Worm (Caenorhabditis elegans) whole organism, L3 larva: ENCODE results near the gene F52H2.15.

Experiments
- aly-2 ChIP-seq: fragments of 150-350 bp; optimal IDR thresholded peaks from 2 replicates; lab custom pipeline; 2014; ENCODE audit warnings: missing biosample characterization, missing genetic modification characterization
- ceh-28 ChIP-seq: fragments of 150-350 bp; optimal IDR thresholded peaks from 2 replicates; lab custom pipeline; 2014; ENCODE audit warnings: missing biosample characterization, missing genetic modification reagents, missing genetic modification characterization
- egl-5 ChIP-seq: fragments of 150-350 bp; optimal IDR thresholded peaks from 2 replicates; lab custom pipeline; 2017; ENCODE audit warnings: missing biosample characterization, missing genetic modification reagents, missing genetic modification characterization, inconsistent platforms
- elt-1 ChIP-seq: fragments of 150-350 bp; optimal IDR thresholded peaks from 2 replicates; lab custom pipeline; 2014; ENCODE audit warnings: missing biosample characterization, missing genetic modification characterization
- elt-2 ChIP-seq: sonication (generic microtip); optimal IDR thresholded peaks from 2 replicates; lab custom pipeline; 2016; ENCODE audit warnings: missing genetic modification reagents, mild to moderate bottlenecking, missing genetic modification characterization, missing compliant biosample characterization
- elt-3 ChIP-seq, 3 experiments: fragments of 150-350 bp in 1 of 3; sonication (generic microtip) in 2 of 3; optimal IDR thresholded peaks; 2 replicates in 2 of 3; 4 replicates in 1 of 3; lab custom pipeline; 2014 to 2017; ENCODE audit warnings: missing biosample characterization in 3 of 3, missing genetic modification characterization in 3 of 3
- eor-1 ChIP-seq, 2 experiments: fragments of 150-350 bp; optimal IDR thresholded peaks; 2 replicates each; lab custom pipeline; 2014 to 2018; ENCODE audit warnings: missing biosample characterization in 2 of 2, missing genetic modification characterization in 2 of 2
- fkh-10 ChIP-seq: sonication (generic microtip); optimal IDR thresholded peaks from 2 replicates; lab custom pipeline; 2017; ENCODE audit warnings: missing biosample characterization, missing genetic modification reagents, missing genetic modification characterization
- fkh-2 ChIP-seq: fragments of 150-350 bp; optimal IDR thresholded peaks from 2 replicates; lab custom pipeline; 2014; ENCODE audit warnings: missing biosample characterization, missing genetic modification reagents, missing genetic modification characterization
- fos-1 ChIP-seq: fragments of 150-350 bp; optimal IDR thresholded peaks from 2 replicates; lab custom pipeline; 2014; ENCODE audit warnings: missing biosample characterization, missing genetic modification characterization
- hmg-11 ChIP-seq: sonication (generic microtip); optimal IDR thresholded peaks from 2 replicates; lab custom pipeline; 2016; ENCODE audit warnings: missing genetic modification characterization, missing compliant biosample characterization
- jun-1 ChIP-seq: fragments of 150-350 bp; optimal IDR thresholded peaks from 2 replicates; lab custom pipeline; 2014; ENCODE audit warnings: missing biosample characterization, missing genetic modification reagents, missing genetic modification characterization
- lin-15B ChIP-seq: fragments of 150-350 bp; optimal IDR thresholded peaks from 2 replicates; lab custom pipeline; 2014; ENCODE audit warnings: missing biosample characterization, missing genetic modification characterization
- lsy-12 ChIP-seq: sonication (generic microtip); optimal IDR thresholded peaks from 2 replicates; lab custom pipeline; 2016; ENCODE audit warnings: mild to moderate bottlenecking, missing genetic modification characterization, missing compliant biosample characterization
- mdl-1 ChIP-seq: fragments of 150-350 bp; optimal IDR thresholded peaks from 2 replicates; lab custom pipeline; 2014; ENCODE audit warnings: missing biosample characterization, missing genetic modification characterization
- mml-1 ChIP-seq: fragments of 150-350 bp; sonication (generic microtip); optimal IDR thresholded peaks from 3 replicates; lab custom pipeline; 2014; ENCODE audit warnings: missing biosample characterization, missing genetic modification characterization
- nfya-1 ChIP-seq: sonication (generic microtip); optimal IDR thresholded peaks from 2 replicates; lab custom pipeline; 2017; ENCODE audit warnings: missing genetic modification characterization, mild to moderate bottlenecking, missing compliant biosample characterization, antibody characterized with exemption, moderate library complexity; ENCODE audit not compliant: insufficient read depth
- nhr-11 ChIP-seq: fragments of 150-350 bp; optimal IDR thresholded peaks from 2 replicates; lab custom pipeline; 2014; ENCODE audit warnings: missing biosample characterization, missing genetic modification characterization
- nhr-237 ChIP-seq: fragments of 150-350 bp; optimal IDR thresholded peaks from 2 replicates; lab custom pipeline; 2014; ENCODE audit warnings: missing biosample characterization, missing genetic modification characterization
- nhr-25 ChIP-seq: sonication (generic microtip); optimal IDR thresholded peaks from 2 replicates; lab custom pipeline; 2017; ENCODE audit warnings: missing biosample characterization, missing genetic modification characterization
- nhr-28 ChIP-seq: fragments of 150-350 bp; optimal IDR thresholded peaks from 2 replicates; lab custom pipeline; 2014; ENCODE audit warnings: missing biosample characterization, missing genetic modification characterization
- nhr-43 ChIP-seq: sonication (generic microtip); optimal IDR thresholded peaks from 2 replicates; lab custom pipeline; 2016; ENCODE audit warnings: mild to moderate bottlenecking, missing genetic modification characterization, missing compliant biosample characterization; ENCODE audit not compliant: poor library complexity, severe bottlenecking
- nhr-67 ChIP-seq: fragments of 150-350 bp; optimal IDR thresholded peaks from 2 replicates; lab custom pipeline; 2014; ENCODE audit warnings: missing biosample characterization, missing genetic modification characterization
- nhr-76 ChIP-seq: fragments of 150-350 bp; sonication (generic microtip); optimal IDR thresholded peaks from 5 replicates; lab custom pipeline; 2014; ENCODE audit warnings: missing biosample characterization, missing genetic modification characterization
- nhr-77 ChIP-seq: fragments of 150-350 bp; optimal IDR thresholded peaks from 2 replicates; lab custom pipeline; 2014; ENCODE audit warnings: missing biosample characterization, missing genetic modification characterization
- pha-4 ChIP-seq: fragments of 150-350 bp; optimal IDR thresholded peaks from 2 replicates; lab custom pipeline; 2014; ENCODE audit warnings: missing biosample characterization, missing genetic modification reagents, missing genetic modification characterization
- pqm-1 ChIP-seq: fragments of 150-350 bp; optimal IDR thresholded peaks from 2 replicates; lab custom pipeline; 2017; ENCODE audit warnings: missing biosample characterization, missing genetic modification characterization, inconsistent platforms
- sea-2 ChIP-seq: fragments of 150-350 bp; sonication (generic microtip); optimal IDR thresholded peaks from 4 replicates; lab custom pipeline; 2014; ENCODE audit warnings: missing biosample characterization, missing genetic modification reagents, missing genetic modification characterization
- skn-1 ChIP-seq: fragments of 150-350 bp; optimal IDR thresholded peaks from 2 replicates; lab custom pipeline; 2014; ENCODE audit warnings: missing biosample characterization, missing genetic modification characterization
- unc-39 ChIP-seq: sonication (generic microtip); optimal IDR thresholded peaks from 4 replicates; lab custom pipeline; 2017; ENCODE audit warnings: missing biosample characterization, missing genetic modification characterization
- zag-1 ChIP-seq: fragments of 150-350 bp; optimal IDR thresholded peaks from 2 replicates; lab custom pipeline; 2014; ENCODE audit warnings: missing biosample characterization, missing genetic modification characterization
- ztf-11 ChIP-seq: fragments of 150-350 bp; optimal IDR thresholded peaks from 2 replicates; lab custom pipeline; 2014; ENCODE audit warnings: missing biosample characterization, missing genetic modification characterization
- ztf-4 ChIP-seq: fragments of 150-350 bp; optimal IDR thresholded peaks from 2 replicates; lab custom pipeline; 2014; ENCODE audit warnings: missing biosample characterization, missing genetic modification characterization

Gene F52H2.15

DNA sequence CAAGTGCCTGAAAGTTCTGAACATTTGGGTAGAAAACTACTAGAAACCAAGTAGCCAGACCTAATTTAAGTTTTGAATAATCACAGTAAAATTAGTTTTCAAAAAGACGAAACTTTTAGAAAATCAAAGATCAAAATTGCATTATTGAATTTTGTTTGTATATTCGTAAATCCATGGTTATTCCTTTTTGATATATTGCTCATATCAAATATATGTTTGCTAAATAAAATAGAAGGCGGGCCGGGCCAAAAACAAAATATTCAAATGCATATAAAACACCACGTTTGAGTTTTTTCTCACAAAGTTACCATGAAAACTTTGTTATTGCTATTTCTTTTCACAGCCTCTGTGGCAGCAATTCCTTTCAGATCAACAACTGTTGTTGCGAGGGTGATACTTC is 12.3 kb downstream of the F52H2.15 start, which contains the start of gene ttr-42:
ttr-42 (plus strand) TSS at position 301 of the 400 bp plus-strand sequence.
- TF ChIP-seq elt-1 (no peak), lin-15B (no peak), ztf-11 (tag; lab: Kevin White, UChicago) (no peak), pqm-1 (tag; lab: Kevin White, UChicago) (no peak), elt-3 (tag; optimal IDR thresholded peaks at IDR 0.05; lab: Kevin White, UChicago) (no peak), nhr-77 (tag; lab: Kevin White, UChicago) (no peak), nhr-76 (tag; lab: Kevin White, UChicago) (no peak), sea-2 (no peak), fos-1 (tag; lab: Kevin White, UChicago) (no peak), mml-1 (no peak), nhr-237 (tag; lab: Kevin White, UChicago) (no peak)

DNA sequence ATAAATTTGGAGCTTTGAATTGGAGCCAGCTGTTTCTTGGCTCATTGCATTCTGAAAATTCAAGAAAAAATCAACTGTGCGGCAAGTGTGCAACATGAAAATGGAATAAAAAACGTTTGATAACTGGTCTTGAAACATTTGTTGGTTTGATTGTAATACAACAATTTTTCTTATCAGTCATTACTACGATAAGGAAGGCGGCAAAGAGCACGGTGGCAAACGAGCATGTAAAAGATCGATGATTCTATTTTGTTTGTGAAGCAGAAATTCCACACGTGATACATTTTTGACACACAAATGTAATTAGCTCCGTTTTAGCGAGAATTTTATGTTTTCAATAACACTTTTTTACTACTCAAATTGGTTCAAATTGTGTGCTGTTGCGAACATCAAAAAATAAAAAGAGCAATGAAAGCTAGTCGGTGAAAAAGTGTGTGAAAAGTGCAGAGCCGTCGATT is 15.4 kb downstream of the F52H2.15 start, which contains the start of gene H01M10.1:
H01M10.1 (minus strand) TSS at position 51 of the 458 bp plus-strand sequence.
- TF ChIP-seq fkh-10 (GFP tag; lab: Kevin White, UChicago) = no peak
- peak; percentile 72 for TF ChIP-seq pqm-1 (tag; lab: Kevin White, UChicago)
- TF ChIP-seq jun-1 (tag; lab: Kevin White, UChicago) = peak; percentile 74
- peak; percentile 96 for TF ChIP-seq elt-2 (tag; lab: Kevin White, UChicago)
- no peak for TF ChIP-seq nhr-25 (tag; lab: Kevin White, UChicago)
- peak; percentile 58 for TF ChIP-seq pha-4

DNA sequence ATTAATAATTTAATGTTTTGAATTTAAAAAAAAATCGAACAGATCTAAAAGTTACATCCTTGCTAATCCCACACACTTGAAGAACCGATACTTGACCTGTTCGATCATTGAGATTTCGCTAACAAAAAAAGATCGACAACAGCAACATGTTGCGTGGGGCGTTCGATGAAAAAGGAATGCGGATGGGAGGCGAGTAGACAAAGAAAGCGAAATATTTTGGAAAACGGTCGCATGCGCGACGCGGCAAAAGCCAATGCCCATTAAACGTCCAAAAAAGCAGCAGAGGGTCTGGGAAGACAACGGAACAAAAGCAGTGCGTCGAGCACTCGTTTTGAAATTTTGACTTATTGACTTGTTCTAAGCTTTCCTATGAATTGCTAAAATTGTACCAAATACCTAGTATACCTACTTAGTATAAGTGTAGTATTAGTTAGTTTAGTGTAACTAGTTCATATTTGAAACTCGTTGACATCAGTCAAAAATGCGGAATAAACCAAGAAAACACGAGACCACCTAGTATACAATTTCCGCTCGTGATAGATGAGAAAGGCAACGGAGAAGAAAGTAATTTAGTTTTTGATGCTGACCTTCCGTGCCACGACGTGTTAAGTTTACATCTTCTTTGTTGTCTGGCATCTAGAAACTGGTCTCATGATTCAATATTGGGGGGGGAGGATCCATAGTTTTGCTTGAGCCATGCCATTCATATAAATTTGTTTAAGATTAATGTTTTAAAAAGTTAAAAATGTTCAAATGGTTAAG is 16.9 kb downstream of the F52H2.15 start:
- peak; percentile 41 for TF ChIP-seq nhr-25 (tag; lab: Kevin White, UChicago)
- no peak for TF ChIP-seq ztf-4 (tag; lab: Kevin White, UChicago)
- TF ChIP-seq hmg-11 = peak; percentile 35

DNA sequence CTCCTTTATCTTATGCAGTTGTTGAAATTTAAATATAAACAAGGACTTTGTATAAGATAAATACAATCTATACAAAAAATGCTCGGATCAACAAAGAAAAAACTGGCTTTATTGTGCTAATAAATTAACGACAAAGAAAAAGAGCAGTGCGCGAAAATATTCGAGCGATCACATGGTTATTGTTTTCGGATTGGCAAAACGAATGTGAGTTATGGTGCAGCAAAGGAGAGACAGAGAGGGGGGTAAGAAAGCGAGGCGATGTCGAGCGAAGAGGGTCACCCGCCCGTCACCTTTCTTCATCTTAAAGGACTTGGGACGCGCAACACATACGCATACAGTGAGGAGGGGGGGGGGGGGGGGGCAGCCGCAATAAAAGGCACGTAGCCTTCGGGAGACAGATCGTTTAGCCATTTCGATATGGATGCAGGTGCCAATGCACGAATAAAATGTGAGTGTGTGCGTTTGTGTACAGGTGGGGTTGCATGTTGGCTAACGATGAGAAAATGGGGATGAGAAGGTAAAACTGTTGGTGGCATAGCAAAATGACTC is 18.1 kb downstream of the F52H2.15 start:
- no peak for TF ChIP-seq fkh-2 (tag; lab: Kevin White, UChicago)
- peak; percentile 16 for TF ChIP-seq pha-4

DNA sequence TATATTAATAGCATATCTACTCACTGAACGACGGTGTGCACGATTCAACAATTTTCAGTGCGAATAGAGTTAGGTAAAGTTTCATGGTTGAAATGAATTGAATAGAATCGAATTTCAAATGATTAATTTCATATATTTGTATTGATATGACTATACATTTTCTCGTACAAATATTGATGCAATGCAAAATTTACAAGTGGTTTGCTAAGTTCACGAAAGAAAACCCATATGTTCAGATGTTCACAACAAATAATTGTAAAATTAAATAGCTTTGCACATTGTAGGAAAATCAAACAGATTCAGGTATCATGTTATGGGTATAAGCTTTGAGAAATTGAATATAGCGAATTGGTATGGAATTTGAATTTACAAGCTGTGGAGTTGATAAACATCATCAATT is 20.5 kb downstream of the F52H2.15 start, which contains the start of gene H01M10.2:
H01M10.2 (minus strand) TSS at position 101 of the 400 bp plus-strand sequence.
- TF ChIP-seq nhr-28 (tag; lab: Kevin White, UChicago) (no peak), nhr-76 (tag; lab: Kevin White, UChicago) (no peak), nfya-1 (tag; lab: Kevin White, UChicago) (no peak), lsy-12 (tag; lab: Kevin White, UChicago) (no peak), ztf-11 (tag; lab: Kevin White, UChicago) (no peak)

DNA sequence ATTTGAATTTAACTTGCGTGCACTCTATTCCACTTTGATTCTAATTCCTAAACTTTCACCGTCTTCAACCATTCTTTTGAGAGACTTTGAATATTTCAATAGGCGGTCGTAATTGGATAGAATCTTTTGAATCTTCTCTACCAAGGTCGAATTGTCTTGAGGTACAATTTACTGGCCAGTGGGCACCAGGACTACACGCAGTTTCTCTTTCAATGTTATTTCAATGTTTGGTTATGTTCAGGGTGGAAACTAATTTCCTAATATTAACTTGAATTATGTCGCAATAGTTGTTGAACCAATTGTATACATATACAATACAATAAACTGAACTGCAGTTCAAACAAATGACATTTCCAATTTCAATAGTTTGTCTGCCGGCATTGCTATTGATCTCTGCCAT is 22.9 kb downstream of the F52H2.15 start:
- TF ChIP-seq sea-2 (no peak), nhr-25 (tag; lab: Kevin White, UChicago) (peak; percentile 66)

DNA sequence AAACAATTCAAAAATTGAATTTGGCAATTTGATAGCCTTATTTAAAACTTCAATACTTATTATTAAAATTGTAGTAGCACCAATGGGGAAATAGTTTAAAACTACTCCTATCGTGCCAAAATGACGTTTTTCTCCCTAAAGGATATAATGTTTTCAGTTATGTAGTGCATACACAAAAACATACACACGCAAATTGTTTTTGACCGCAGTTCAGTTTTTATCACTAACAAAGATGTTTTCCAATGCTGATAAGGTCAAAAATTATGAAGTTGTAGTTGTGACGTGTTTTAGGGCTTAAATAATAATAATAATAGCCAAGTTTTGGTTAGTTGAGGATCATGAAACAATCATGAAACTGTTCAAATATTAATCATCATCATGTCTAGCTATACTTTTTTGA is 24.9 kb downstream of the F52H2.15 start:
- TF ChIP-seq skn-1 (tag; lab: Kevin White, UChicago) (no peak), pqm-1 (tag; lab: Kevin White, UChicago) (no peak), unc-39 (tag; lab: Kevin White, UChicago) (no peak), elt-2 (tag; lab: Kevin White, UChicago) (peak; percentile 18), nhr-77 (tag; lab: Kevin White, UChicago) (no peak), nhr-237 (tag; lab: Kevin White, UChicago) (no peak)

DNA sequence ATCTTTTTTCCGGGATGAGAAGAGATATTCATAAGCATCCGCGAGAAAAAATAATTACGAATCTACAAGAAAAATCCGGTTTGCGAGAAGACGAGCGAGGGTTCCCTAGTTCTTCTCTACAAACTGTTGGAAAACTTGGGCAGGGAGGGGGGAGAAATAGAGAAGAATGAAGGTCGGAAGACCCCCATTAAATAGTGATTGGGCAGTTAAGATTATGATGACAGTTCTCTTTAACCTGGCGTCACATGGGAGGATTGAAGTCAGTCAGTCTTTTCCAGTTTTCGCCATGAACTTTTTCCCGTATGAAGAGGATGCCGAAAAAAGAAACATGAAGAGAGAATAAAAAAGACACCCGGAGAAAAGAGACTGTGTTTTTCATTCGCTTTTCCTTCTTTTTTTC is 25.6 kb downstream of the F52H2.15 start:
- no peak for TF ChIP-seq nhr-76 (tag; lab: Kevin White, UChicago)
- peak; percentile 1 for TF ChIP-seq mdl-1 (tag; lab: Kevin White, UChicago)
- no peak for TF ChIP-seq unc-39 (tag; lab: Kevin White, UChicago)
- peak; percentile 86 for TF ChIP-seq nhr-25 (tag; lab: Kevin White, UChicago)
- TF ChIP-seq fkh-10 (GFP tag; lab: Kevin White, UChicago) = no peak
- TF ChIP-seq nhr-28 (tag; lab: Kevin White, UChicago) = no peak
- no peak for TF ChIP-seq lin-15B
- TF ChIP-seq pha-4 = no peak
- no peak for TF ChIP-seq zag-1
- TF ChIP-seq hmg-11 = no peak
- TF ChIP-seq lsy-12 (tag; lab: Kevin White, UChicago) = peak; percentile 15
- peak; percentile 23 for TF ChIP-seq nfya-1 (tag; lab: Kevin White, UChicago)
- no peak for TF ChIP-seq nhr-11 (tag; lab: Kevin White, UChicago)
- TF ChIP-seq ceh-28 (tag; lab: Kevin White, UChicago) = no peak
- TF ChIP-seq eor-1 (tag; optimal IDR thresholded peaks at IDR 0.05; lab: Kevin White, UChicago) = no peak
- no peak for TF ChIP-seq aly-2 (tag; lab: Kevin White, UChicago)
- peak; percentile 71 for TF ChIP-seq nhr-43 (tag; lab: Kevin White, UChicago)
- TF ChIP-seq egl-5 (tag; lab: Kevin White, UChicago) = peak; percentile 76
- TF ChIP-seq ztf-4 (tag; lab: Kevin White, UChicago) = no peak
- TF ChIP-seq skn-1 (tag; lab: Kevin White, UChicago) = no peak
- TF ChIP-seq ztf-11 (tag; lab: Kevin White, UChicago) = no peak
- TF ChIP-seq nhr-67 (tag; lab: Kevin White, UChicago) = no peak
